Fruit fly (Drosophila melanogaster): ENCODE results near the gene CG7443.

The CG7443 gene

dm6 chr3R:8300928-8301752 lies 23.0 kb upstream of the CG7443 start, which contains the start of the genes CG9626 and mRpL1 (continued):
- TF ChIP-seq ERR (GFP tag; optimal IDR thresholded peaks at IDR 0.05) (peak; percentile 16), MESR4 (GFP tag; optimal IDR thresholded peaks at IDR 0.05) (peak; percentile 78), CoRest (tag; optimal IDR thresholded peaks at IDR 0.05) (peak; percentile 45), nerfin-1 (tag; optimal IDR thresholded peaks at IDR 0.05) (peak; percentile 40), E2f2 (GFP tag; IDR thresholded peaks at IDR 0.05) (peak; percentile 53), grau (tag; optimal IDR thresholded peaks at IDR 0.05) (peak; percentile 30), ftz-f1 (GFP tag; optimal IDR thresholded peaks at IDR 0.05) (peak; percentile 94), CG16863 (GFP tag; optimal IDR thresholded peaks at IDR 0.05) (no peak), CG1603 (tag; optimal IDR thresholded peaks at IDR 0.05) (peak; percentile 89), Dref (GFP tag; IDR thresholded peaks at IDR 0.05) (peak; percentile 42), amos (GFP tag; IDR thresholded peaks at IDR 0.05; ENCODE audit: partially characterized antibody) (peak; percentile 35; the same call in 1 of the 2 replicates), HmgZ (tag; optimal IDR thresholded peaks at IDR 0.05) (peak; percentile 88), sob (GFP tag; IDR thresholded peaks at IDR 0.05) (peak; percentile 55; the same call in 1 of the 2 replicates), sug (tag; optimal IDR thresholded peaks at IDR 0.05) (peak; percentile 46), YL-1 (GFP tag; optimal IDR thresholded peaks at IDR 0.05) (peak; percentile 79), br (optimal IDR thresholded peaks at IDR 0.05) (no peak), Hsf (GFP tag; optimal IDR thresholded peaks at IDR 0.05) (peak; percentile 27), nmo (GFP tag; optimal IDR thresholded peaks at IDR 0.05) (peak; percentile 57), Atf3 (GFP tag; optimal IDR thresholded peaks at IDR 0.05) (no peak), CG30020 (tag; optimal IDR thresholded peaks at IDR 0.05) (peak; percentile 29), Dek (tag; optimal IDR thresholded peaks at IDR 0.05) (peak; percentile 24), CG7928 (GFP tag; optimal IDR thresholded peaks at IDR 0.05) (peak; percentile 19), Ets65A (GFP tag) (peak; percentile 95), CG30403 (GFP tag; optimal IDR thresholded peaks at IDR 0.05) (peak; percentile 12), NfI (GFP tag; optimal IDR thresholded peaks at IDR 0.05) (no peak), ranshi (GFP tag; IDR thresholded peaks at IDR 0.05) (0 out of 2 replicates have a peak, but pooled peaks have one; percentile 35), dm (GFP tag; optimal IDR thresholded peaks at IDR 0.05) (peak; percentile 69), CG12769 (tag; optimal IDR thresholded peaks at IDR 0.05) (peak; percentile 41), CG3281 (GFP tag; optimal IDR thresholded peaks at IDR 0.05) (no peak), CG12391 (tag; optimal IDR thresholded peaks at IDR 0.05) (peak; percentile 34), CG17829 (tag; optimal IDR thresholded peaks at IDR 0.05) (peak; percentile 45), Camta (GFP tag; optimal IDR thresholded peaks at IDR 0.05) (peak; percentile 31), CG14050 (GFP tag; IDR thresholded peaks at IDR 0.05) (no peak), chinmo (GFP tag; IDR thresholded peaks at IDR 0.05; ENCODE audit: partially characterized antibody) (0 out of 4 replicates have a peak, but pooled peaks have one; percentile 23), Deaf1 (tag; optimal IDR thresholded peaks at IDR 0.05) (peak; percentile 58), sisA (GFP tag; IDR thresholded peaks at IDR 0.05) (0 out of 2 replicates have a peak, but pooled peaks have one; percentile 21), pzg (GFP tag; optimal IDR thresholded peaks at IDR 0.05) (peak; percentile 90), CG10979 (tag; optimal IDR thresholded peaks at IDR 0.05) (peak; percentile 3), crp (GFP tag; optimal IDR thresholded peaks at IDR 0.05) (peak in 1 of 2 experiments; percentile 16), Med (GFP tag) (peak; percentile 86), Dll (GFP tag; IDR thresholded peaks at IDR 0.05; ENCODE audit: partially characterized antibody) (0 out of 4 replicates have a peak, but pooled peaks have one; percentile 13), CG4424 (GFP tag; optimal IDR thresholded peaks at IDR 0.05) (no peak), ato (GFP tag; IDR thresholded peaks at IDR 0.05; ENCODE audit: partially characterized antibody) (peak; percentile 70), Opbp (GFP tag; IDR thresholded peaks at IDR 0.05; ENCODE audit: partially characterized antibody) (peak; percentile 63; the same call in 2 of the 3 replicates), eve (GFP tag; optimal IDR thresholded peaks at IDR 0.05) (no peak), CTCF (GFP tag; optimal IDR thresholded peaks at IDR 0.05) (peak; percentile 82), Hmr (GFP tag; optimal IDR thresholded peaks at IDR 0.05) (peak; percentile 71), CG34224 (GFP tag; IDR thresholded peaks at IDR 0.05; ENCODE audit: partially characterized antibody) (peak; percentile 30; the same call in 1 of the 3 replicates)
